Fruit fly (Drosophila melanogaster) whole organism, embryonic: ENCODE measurements around the gene CG13627.

ENCODE experiments used
- Adf1 ChIP-seq: fragments of 200-800 bp; sonication (Bioruptor generic); IDR thresholded peaks from 2 replicates; pipeline ENCODE4 v1.3.6; 2022; ENCODE audit warnings: missing biosample characterization, missing genetic modification characterization
- Atf-2 ChIP-seq: fragments of 200-800 bp; sonication (Bioruptor generic); optimal IDR thresholded peaks from 2 replicates; lab custom pipeline; 2016; ENCODE audit warnings: missing biosample characterization, missing genetic modification characterization
- CG10267 ChIP-seq: fragments of 200-800 bp; sonication (Bioruptor generic); optimal IDR thresholded peaks from 2 replicates; lab custom pipeline; 2018; ENCODE audit warnings: missing biosample characterization, mild to moderate bottlenecking, missing genetic modification characterization, moderate library complexity
- CG10366 ChIP-seq: fragments of 200-800 bp; sonication (Bioruptor generic); IDR thresholded peaks from 2 replicates; pipeline ENCODE4 v1.3.6; 2022; ENCODE audit warnings: missing biosample characterization, missing genetic modification characterization
- CG10543 ChIP-seq: fragments of 200-800 bp; sonication (Bioruptor generic); optimal IDR thresholded peaks from 3 replicates; lab custom pipeline; 2017; ENCODE audit warnings: missing biosample characterization, mild to moderate bottlenecking, missing genetic modification characterization, moderate library complexity
- CG10959 ChIP-seq: fragments of 200-800 bp; sonication (Bioruptor generic); IDR thresholded peaks from 2 replicates; pipeline ENCODE4 v1.3.6; 2022; ENCODE audit warnings: missing biosample characterization, missing genetic modification characterization
- CG11560 ChIP-seq: fragments of 200-800 bp; sonication (Bioruptor generic); IDR thresholded peaks from 3 replicates; pipeline ENCODE4 v1.3.6; 2022; ENCODE audit warnings: missing biosample characterization, missing genetic modification characterization
- CG12391 ChIP-seq: fragments of 200-800 bp; sonication (Bioruptor generic); optimal IDR thresholded peaks from 3 replicates; lab custom pipeline; 2018; ENCODE audit warnings: missing biosample characterization, mild to moderate bottlenecking, missing genetic modification characterization, moderate library complexity
- CG15514 ChIP-seq: fragments of 200-800 bp; sonication (Bioruptor generic); optimal IDR thresholded peaks from 3 replicates; lab custom pipeline; 2017; ENCODE audit warnings: missing biosample characterization, missing genetic modification characterization, mild to moderate bottlenecking, moderate library complexity, missing genetic modification reagents
- CG1603 ChIP-seq: fragments of 200-800 bp; sonication (Bioruptor generic); optimal IDR thresholded peaks from 2 replicates; lab custom pipeline; 2019; ENCODE audit warnings: missing biosample characterization, mild to moderate bottlenecking, missing genetic modification characterization, moderate library complexity
- CG17385 ChIP-seq: fragments of 200-800 bp; sonication (Bioruptor generic); optimal IDR thresholded peaks from 3 replicates; lab custom pipeline; 2018; ENCODE audit warnings: missing biosample characterization, mild to moderate bottlenecking, missing genetic modification characterization
- CG17568 ChIP-seq: fragments of 200-800 bp; sonication (Bioruptor generic); optimal IDR thresholded peaks from 2 replicates; lab custom pipeline; 2018; ENCODE audit warnings: missing biosample characterization, mild to moderate bottlenecking, missing genetic modification characterization, moderate library complexity
- CG18011 ChIP-seq: fragments of 200-800 bp; sonication (Bioruptor generic); optimal IDR thresholded peaks from 2 replicates; lab custom pipeline; 2017; ENCODE audit warnings: missing biosample characterization, missing genetic modification characterization, mild to moderate bottlenecking, moderate library complexity, missing genotype
- CG18262 ChIP-seq: fragments of 200-800 bp; optimal IDR thresholded peaks from 3 replicates; lab custom pipeline; 2019; ENCODE audit warnings: missing biosample characterization, mild to moderate bottlenecking, missing genetic modification characterization, moderate library complexity
- CG1832 ChIP-seq: fragments of 200-800 bp; sonication (Bioruptor generic); optimal IDR thresholded peaks from 2 replicates; lab custom pipeline; 2017; ENCODE audit warnings: missing biosample characterization, mild to moderate bottlenecking, missing genetic modification characterization, inconsistent platforms
- CG34224 ChIP-seq: fragments of 200-800 bp; sonication (Bioruptor generic); IDR thresholded peaks from 3 replicates; pipeline ENCODE4 v1.3.6; 2022; ENCODE audit warnings: missing biosample characterization, missing genetic modification characterization; ENCODE audit not compliant: partially characterized antibody
- CG6175 ChIP-seq: fragments of 200-800 bp; sonication (Bioruptor generic); IDR thresholded peaks from 3 replicates; pipeline ENCODE4 v1.3.6; 2022; ENCODE audit warnings: missing biosample characterization, missing genetic modification characterization
- CG7745 ChIP-seq: fragments of 200-800 bp; sonication (Bioruptor generic); optimal IDR thresholded peaks from 2 replicates; lab custom pipeline; 2018; ENCODE audit warnings: missing biosample characterization, mild to moderate bottlenecking, missing genetic modification characterization, moderate library complexity
- CG8089 ChIP-seq: fragments of 200-800 bp; sonication (Bioruptor generic); optimal IDR thresholded peaks from 3 replicates; lab custom pipeline; 2016; ENCODE audit warnings: missing biosample characterization, missing genetic modification characterization
- CG8281 ChIP-seq: fragments of 200-800 bp; sonication (Bioruptor generic); optimal IDR thresholded peaks from 2 replicates; lab custom pipeline; 2018; ENCODE audit warnings: missing biosample characterization, mild to moderate bottlenecking, missing genetic modification characterization, moderate library complexity
- CG9727 ChIP-seq: fragments of 200-800 bp; sonication (Bioruptor generic); optimal IDR thresholded peaks from 3 replicates; lab custom pipeline; 2017; ENCODE audit warnings: missing biosample characterization, mild to moderate bottlenecking, missing genetic modification characterization
- Camta ChIP-seq: fragments of 200-800 bp; sonication (Bioruptor generic); optimal IDR thresholded peaks from 2 replicates; lab custom pipeline; 2016; ENCODE audit warnings: missing biosample characterization, missing genetic modification characterization
- CkIIα-i1 ChIP-seq: fragments of 200-800 bp; sonication (Bioruptor generic); IDR thresholded peaks from 2 replicates; pipeline ENCODE4 v1.3.6; 2022; ENCODE audit warnings: missing biosample characterization, missing genetic modification characterization
- Dip3 ChIP-seq: fragments of 200-800 bp; sonication (Bioruptor generic); optimal IDR thresholded peaks from 3 replicates; lab custom pipeline; 2016; ENCODE audit warnings: missing biosample characterization, missing genetic modification characterization
- Ets97D ChIP-seq: fragments of 200-800 bp; sonication (Bioruptor generic); optimal IDR thresholded peaks from 3 replicates; lab custom pipeline; 2016; ENCODE audit warnings: missing biosample characterization, missing genetic modification characterization
- Gsc ChIP-seq: fragments of 200-800 bp; sonication (Bioruptor generic); IDR thresholded peaks from 2 replicates; pipeline ENCODE4 v1.3.6; 2022; ENCODE audit warnings: missing biosample characterization, missing genetic modification characterization
- HLH54F ChIP-seq: fragments of 200-800 bp; sonication (Bioruptor generic); optimal IDR thresholded peaks from 3 replicates; lab custom pipeline; 2016; ENCODE audit warnings: missing biosample characterization, missing genetic modification characterization
- MBD-R2 ChIP-seq: fragments of 200-800 bp; sonication (Bioruptor generic); IDR thresholded peaks from 2 replicates; pipeline ENCODE4 v1.3.6; 2022; ENCODE audit warnings: missing biosample characterization, missing genetic modification characterization
- NFAT ChIP-seq: fragments of 200-800 bp; sonication (Bioruptor generic); IDR thresholded peaks from 2 replicates; pipeline ENCODE4 v1.3.6; 2022; ENCODE audit warnings: missing biosample characterization, missing genetic modification characterization
- Poxn ChIP-seq: fragments of 200-800 bp; sonication (Bioruptor generic); IDR thresholded peaks from 2 replicates; pipeline ENCODE4 v1.3.6; 2022; ENCODE audit warnings: missing biosample characterization, missing genetic modification characterization
- Vsx1 ChIP-seq: fragments of 200-800 bp; sonication (Bioruptor generic); optimal IDR thresholded peaks from 2 replicates; lab custom pipeline; 2017; ENCODE audit warnings: missing biosample characterization, mild to moderate bottlenecking, missing genetic modification characterization, missing genetic modification reagents
- ara ChIP-seq: fragments of 200-800 bp; sonication (Bioruptor generic); IDR thresholded peaks from 2 replicates; pipeline ENCODE4 v1.3.6; 2022; ENCODE audit warnings: missing biosample characterization, missing genetic modification characterization
- caup ChIP-seq: fragments of 200-800 bp; sonication (Bioruptor generic); optimal IDR thresholded peaks from 3 replicates; lab custom pipeline; 2017; ENCODE audit warnings: missing biosample characterization, mild to moderate bottlenecking, missing genetic modification characterization, moderate library complexity; ENCODE audit not compliant: severe bottlenecking
- corto ChIP-seq: fragments of 200-800 bp; sonication (Bioruptor generic); optimal IDR thresholded peaks from 2 replicates; lab custom pipeline; 2016; ENCODE audit warnings: missing biosample characterization, mild to moderate bottlenecking, missing genetic modification characterization, moderate library complexity
- dati ChIP-seq: fragments of 200-800 bp; sonication (Bioruptor generic); IDR thresholded peaks from 2 replicates; pipeline ENCODE4 v1.3.6; 2022; ENCODE audit warnings: missing biosample characterization, missing genetic modification characterization
- dmrt99B ChIP-seq: fragments of 200-800 bp; sonication (Bioruptor generic); optimal IDR thresholded peaks from 2 replicates; lab custom pipeline; 2018; ENCODE audit warnings: missing biosample characterization, mild to moderate bottlenecking, missing genetic modification characterization, moderate library complexity
- exex ChIP-seq: fragments of 200-800 bp; sonication (Bioruptor generic); optimal IDR thresholded peaks from 4 replicates; lab custom pipeline; 2018; ENCODE audit warnings: missing biosample characterization, mild to moderate bottlenecking, missing genetic modification characterization, moderate library complexity
- gfzf ChIP-seq: fragments of 200-800 bp; sonication (Bioruptor generic); optimal IDR thresholded peaks from 2 replicates; lab custom pipeline; 2016; ENCODE audit warnings: missing biosample characterization, mild to moderate bottlenecking, missing genetic modification characterization, moderate library complexity
- gsb ChIP-seq: fragments of 200-800 bp; sonication (Bioruptor generic); IDR thresholded peaks from 2 replicates; pipeline ENCODE4 v1.3.6; 2022; ENCODE audit warnings: missing biosample characterization, missing genetic modification characterization
- jigr1 ChIP-seq: fragments of 200-800 bp; sonication (Bioruptor generic); IDR thresholded peaks from 3 replicates; pipeline ENCODE4 v1.3.6; 2022; ENCODE audit warnings: missing biosample characterization, missing genetic modification characterization
- nerfin-2 ChIP-seq: fragments of 200-800 bp; sonication (Bioruptor generic); IDR thresholded peaks from 2 replicates; pipeline ENCODE4 v1.3.6; 2022; ENCODE audit warnings: missing biosample characterization, missing genetic modification characterization; ENCODE audit not compliant: partially characterized antibody
- onecut ChIP-seq: fragments of 200-800 bp; sonication (Bioruptor generic); IDR thresholded peaks from 2 replicates; pipeline ENCODE4 v1.3.6; 2022; ENCODE audit warnings: missing biosample characterization, missing genetic modification characterization
- org-1 ChIP-seq: fragments of 200-800 bp; sonication (Bioruptor generic); optimal IDR thresholded peaks from 2 replicates; lab custom pipeline; 2017; ENCODE audit warnings: missing biosample characterization, missing genetic modification characterization
- rib ChIP-seq: fragments of 200-800 bp; sonication (Bioruptor generic); IDR thresholded peaks from 2 replicates; pipeline ENCODE4 v1.3.6; 2022; ENCODE audit warnings: missing biosample characterization, missing genetic modification characterization
- sc ChIP-seq, 3 experiments: fragments of >200 bp in 2 of 3; fragments of 200-800 bp in 1 of 3; sonication (Bioruptor generic) in 1 of 3; optimal IDR thresholded peaks; 2 replicates in 2 of 3; 3 replicates in 1 of 3; lab custom pipeline; 2017; ENCODE audit warnings: mild to moderate bottlenecking in 1 of 3, missing biosample characterization in 1 of 3, missing genetic modification characterization in 1 of 3, missing genetic modification reagents in 1 of 3
- sd ChIP-seq: fragments of 200-800 bp; sonication (Bioruptor generic); optimal IDR thresholded peaks from 3 replicates; lab custom pipeline; 2018; ENCODE audit warnings: missing biosample characterization, mild to moderate bottlenecking, missing genetic modification characterization, moderate library complexity
- sisA ChIP-seq: fragments of 200-800 bp; sonication (Bioruptor generic); IDR thresholded peaks from 2 replicates; pipeline ENCODE4 v1.3.6; 2022; ENCODE audit warnings: missing biosample characterization, missing genetic modification characterization
- tap ChIP-seq: fragments of 200-800 bp; optimal IDR thresholded peaks from 3 replicates; lab custom pipeline; 2019; ENCODE audit warnings: missing biosample characterization, mild to moderate bottlenecking, missing genetic modification characterization, moderate library complexity
- usp ChIP-seq: fragments of >200 bp; optimal IDR thresholded peaks from 2 replicates; lab custom pipeline; 2017; ENCODE audit warnings: missing biosample characterization, missing genetic modification characterization
- z ChIP-seq: fragments of 200-800 bp; sonication (Bioruptor generic); IDR thresholded peaks from 3 replicates; pipeline ENCODE4 v1.3.6; 2022; ENCODE audit warnings: missing biosample characterization, missing genetic modification characterization
- zf30C ChIP-seq: fragments of 200-800 bp; sonication (Bioruptor generic); optimal IDR thresholded peaks from 3 replicates; lab custom pipeline; 2018; ENCODE audit warnings: missing biosample characterization, mild to moderate bottlenecking, missing genetic modification characterization

The CG13627 gene

dm6 chr3R:24753561-24754027 lies 41.0 kb downstream of the CG13627 start, which contains the start of gene asp (continued):
- peak; percentile 29 for TF ChIP-seq gfzf (GFP tag; lab: Kevin White, UChicago)
- TF ChIP-seq nerfin-2 (GFP tag; lab: Robert Waterston, UW), result peak; percentile 87
- TF ChIP-seq z, result no peak
- TF ChIP-seq sd (tag; lab: Kevin White, UChicago), result no peak
- TF ChIP-seq CG10366 (GFP tag; lab: Robert Waterston, UW), result no peak
- no peak for TF ChIP-seq gsb (GFP tag; lab: Robert Waterston, UW)
- no peak for TF ChIP-seq sc (optimal IDR thresholded peaks at IDR 0.05; lab: Kevin White, UChicago)
- TF ChIP-seq sc (GFP tag; optimal IDR thresholded peaks at IDR 0.05; lab: Kevin White, UChicago), result no peak
- no peak for TF ChIP-seq zf30C (GFP tag; lab: Kevin White, UChicago)
- TF ChIP-seq NFAT (GFP tag; lab: Robert Waterston, UW), result no peak
- peak; percentile 19 for TF ChIP-seq CG9727 (GFP tag; lab: Kevin White, UChicago)
- peak; percentile 73; the same call in 2 of the 3 replicates for TF ChIP-seq CG11560 (tag; lab: Robert Waterston, UW)
- no peak for TF ChIP-seq rib (GFP tag; lab: Robert Waterston, UW)
- no peak for TF ChIP-seq CG17385 (GFP tag; lab: Kevin White, UChicago)
- TF ChIP-seq HLH54F (GFP tag; lab: Kevin White, UChicago), result no peak
- no peak for TF ChIP-seq tap (tag; lab: Kevin White, UChicago)
- TF ChIP-seq exex (tag; lab: Kevin White, UChicago), result no peak
- peak; percentile 39 for TF ChIP-seq Ets97D (GFP tag; lab: Kevin White, UChicago)
- TF ChIP-seq CG6175 (GFP tag; lab: Robert Waterston, UW), result no peak
- TF ChIP-seq corto (GFP tag; lab: Kevin White, UChicago), result no peak
- TF ChIP-seq CG8089 (GFP tag; lab: Kevin White, UChicago), result no peak
- no peak for TF ChIP-seq CG1832 (GFP tag; lab: Kevin White, UChicago)
- TF ChIP-seq jigr1 (GFP tag; lab: Robert Waterston, UW), result no peak
- no peak for TF ChIP-seq caup (GFP tag; lab: Kevin White, UChicago)
- no peak for TF ChIP-seq CG17568 (GFP tag; lab: Kevin White, UChicago)
- no peak for TF ChIP-seq CG10959
- TF ChIP-seq CG10267 (tag; lab: Kevin White, UChicago), result no peak
- TF ChIP-seq dati (GFP tag; lab: Robert Waterston, UW), result no peak
- TF ChIP-seq org-1, result no peak
- TF ChIP-seq CG12391, result peak; percentile 61
- TF ChIP-seq CG10543 (GFP tag; lab: Kevin White, UChicago), result no peak
- TF ChIP-seq CG8281 (tag; lab: Kevin White, UChicago), result no peak
- no peak for TF ChIP-seq Camta (GFP tag; lab: Kevin White, UChicago)
- no peak for TF ChIP-seq Poxn (GFP tag; lab: Robert Waterston, UW)
- TF ChIP-seq onecut (GFP tag; lab: Robert Waterston, UW), result no peak
- TF ChIP-seq CG18262, result no peak
- no peak for TF ChIP-seq CG1603
- TF ChIP-seq Dip3 (GFP tag; lab: Kevin White, UChicago), result no peak
- TF ChIP-seq Adf1 (GFP tag; lab: Robert Waterston, UW), result no peak
- no peak for TF ChIP-seq usp (GFP tag; lab: Kevin White, UChicago)
- no peak for TF ChIP-seq CG7745
- TF ChIP-seq CG34224 (GFP tag; lab: Robert Waterston, UW), result peak; percentile 86
- peak; percentile 25; the same call in 1 of the 2 replicates for TF ChIP-seq MBD-R2 (GFP tag; lab: Robert Waterston, UW)
- no peak for TF ChIP-seq Gsc (GFP tag; lab: Robert Waterston, UW)
- TF ChIP-seq CG15514, result peak; percentile 56
- TF ChIP-seq Vsx1 (GFP tag; lab: Kevin White, UChicago), result no peak
- no peak for TF ChIP-seq Atf-2 (GFP tag; lab: Kevin White, UChicago)
- no peak for TF ChIP-seq sisA (GFP tag; lab: Robert Waterston, UW)
- no peak for TF ChIP-seq CkIIα-i1 (GFP tag; lab: Robert Waterston, UW)
- no peak for TF ChIP-seq CG18011
- no peak for TF ChIP-seq ara (GFP tag; lab: Robert Waterston, UW)
- TF ChIP-seq dmrt99B (tag; lab: Kevin White, UChicago), result no peak
